Fruit fly (Drosophila melanogaster) Kc167 (cell line): Measurements from ENCODE around the gene CG43923.
"Not testable (repeated sequence)": the region's sequence is repeated elsewhere in the genome, so short reads cannot be mapped to it uniquely, and the experiment has no call there.

Experiments used
- Myc ChIP-seq: fragments of >200 bp; optimal IDR thresholded peaks from 2 replicates; lab custom pipeline; 2017; ENCODE audit warnings: missing external identifiers
- Sin3A ChIP-seq: fragments of >200 bp; optimal IDR thresholded peaks from 2 replicates; lab custom pipeline; 2018; ENCODE audit warnings: missing external identifiers
- h ChIP-seq: fragments of >200 bp; optimal IDR thresholded peaks from 3 replicates; lab custom pipeline; 2018; ENCODE audit warnings: missing external identifiers
- insv ChIP-seq: fragments of >200 bp; optimal IDR thresholded peaks from 3 replicates; lab custom pipeline; 2018; ENCODE audit warnings: missing external identifiers
- psq ChIP-seq: fragments of >200 bp; optimal IDR thresholded peaks from 2 replicates; lab custom pipeline; 2017; ENCODE audit warnings: missing external identifiers
- ttk ChIP-seq: sonication (Bioruptor generic); optimal IDR thresholded peaks from 2 replicates; lab custom pipeline; 2017; ENCODE audit warnings: missing external identifiers

The CG43923 gene

dm6 chr2L:15676002-15676401 lies at the start of gene CG43923:
TSS of gene CG43923 (minus strand) at chr2L:15676102.
- not testable (repeated sequence) for TF ChIP-seq ttk, psq, h (lab: Kevin White, UChicago)

dm6 chr2L:15718172-15718571 lies 42.3 kb upstream of the CG43923 start, which contains the start of gene stol:
TSS of gene stol (minus strand) at chr2L:15718272.
- not testable (repeated sequence) for TF ChIP-seq insv, psq, Sin3A (lab: Kevin White, UChicago)

DNA sequence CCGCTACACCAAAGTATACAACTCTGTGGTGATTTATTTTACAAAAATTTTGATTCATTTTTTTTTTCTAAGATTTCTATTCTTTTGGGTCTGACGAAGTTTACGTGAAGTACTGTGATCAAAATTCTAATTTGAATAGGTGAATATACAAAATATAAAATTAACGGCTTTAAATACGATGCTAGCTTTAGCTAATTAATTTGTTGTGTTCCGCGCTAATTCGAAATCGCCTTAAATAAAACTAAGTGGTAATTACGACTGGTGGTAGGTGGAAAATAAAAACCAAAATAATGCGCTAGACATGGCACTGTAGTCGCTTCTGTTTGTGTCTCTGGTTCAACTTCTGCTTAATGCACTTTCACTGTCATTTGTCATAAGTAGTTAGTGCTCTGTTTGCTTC lies 35.1 kb upstream of the CG43923 start, which contains the start of gene CG43924:
Gene CG43924, minus strand, starts transcription at position 101 of the 400 bp plus-strand sequence.
- not testable (repeated sequence) for TF ChIP-seq h, Sin3A, psq (lab: Kevin White, UChicago)

DNA sequence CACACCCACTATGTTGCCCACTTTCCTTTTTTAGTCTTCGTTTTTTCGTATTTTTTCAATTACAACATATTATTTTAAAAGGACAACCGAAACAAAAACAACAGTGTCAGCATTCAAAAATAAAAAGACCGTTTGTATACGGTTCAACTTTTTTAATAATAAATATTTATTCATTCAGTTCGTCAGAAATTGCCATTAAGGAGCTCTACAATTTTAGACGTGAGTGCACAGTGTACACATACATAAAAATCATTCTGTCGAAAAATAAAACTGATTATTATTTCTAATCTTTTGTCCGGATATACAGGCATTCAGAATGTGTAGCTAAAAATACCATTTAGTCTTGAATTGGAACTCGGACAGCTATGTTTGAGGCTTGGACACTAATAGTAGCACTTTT lies 29.0 kb upstream of the CG43923 start, which contains the start of gene CG31827:
Gene CG31827, plus strand, starts transcription at position 301 of the 400 bp plus-strand sequence.
- not testable (repeated sequence) for TF ChIP-seq ttk (lab: Kevin White, UChicago); Myc; h (lab: Kevin White, UChicago)

- not testable (repeated sequence) for TF ChIP-seq h (lab: Kevin White, UChicago); Myc; insv (lab: Kevin White, UChicago)
Observed at dm6 chr2L:15695738-15696137, 19.8 kb upstream of the CG43923 start, which contains the start of gene CG31780. TSS of gene CG31780 (plus strand) at chr2L:15696038.

- not testable (repeated sequence) for TF ChIP-seq ttk (lab: Kevin White, UChicago); psq (lab: Kevin White, UChicago); Myc
Observed at dm6 chr2L:15694371-15694770, 18.5 kb upstream of the CG43923 start, which contains the start of gene CG44140. TSS of gene CG44140 (minus strand) at chr2L:15694471.

- not testable (repeated sequence) for TF ChIP-seq Sin3A, psq, h (lab: Kevin White, UChicago)
Observed at dm6 chr2L:15669874-15670273, 6.0 kb downstream of the CG43923 start, which contains the start of gene CG18478. TSS of gene CG18478 (plus strand) at chr2L:15670174.

DNA sequence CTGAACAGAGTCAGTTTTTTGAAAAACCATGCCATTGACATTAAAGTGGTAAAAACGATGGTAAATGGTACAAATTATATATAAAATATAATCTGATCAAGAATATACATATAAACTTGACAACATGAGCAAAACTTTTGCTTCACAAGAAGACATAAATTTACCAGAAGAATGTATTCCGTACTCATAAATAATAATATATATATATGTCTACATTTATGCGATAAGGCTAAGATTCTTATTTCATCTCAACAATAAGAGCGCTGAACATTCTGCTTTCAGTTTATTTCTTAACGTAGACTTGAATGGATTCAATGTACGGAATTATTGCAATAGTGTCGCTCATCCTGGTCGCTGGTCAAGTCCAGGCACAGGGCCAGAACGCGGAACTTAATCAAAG lies 15.2 kb downstream of the CG43923 start, which contains the start of gene CG18477:
Gene CG18477, plus strand, starts transcription at position 301 of the 400 bp plus-strand sequence.
- not testable (repeated sequence) for TF ChIP-seq h, ttk, psq (lab: Kevin White, UChicago)

DNA sequence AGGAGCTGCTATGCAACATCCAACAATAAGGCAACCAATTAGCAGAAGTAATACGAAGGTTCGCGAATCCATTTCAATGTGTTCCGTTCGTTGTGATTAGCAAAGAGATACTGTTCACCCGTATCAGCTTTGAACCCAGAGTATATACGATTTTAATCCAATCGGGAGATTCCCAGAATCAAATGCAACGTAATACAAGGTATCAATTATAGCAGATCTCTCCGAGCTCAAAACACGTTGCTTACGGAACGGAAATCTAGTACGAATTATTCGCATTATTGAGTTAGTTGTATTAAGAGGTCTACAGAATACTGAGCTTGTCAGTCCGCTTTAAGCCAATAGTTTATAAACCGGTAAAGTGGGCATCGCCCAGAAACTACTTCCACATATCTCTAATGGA lies 16.5 kb downstream of the CG43923 start, which contains the start of gene CG44141:
Gene CG44141, minus strand, starts transcription at position 101 of the 400 bp plus-strand sequence.
- not testable (repeated sequence) for TF ChIP-seq h, psq, Sin3A (lab: Kevin White, UChicago)

DNA sequence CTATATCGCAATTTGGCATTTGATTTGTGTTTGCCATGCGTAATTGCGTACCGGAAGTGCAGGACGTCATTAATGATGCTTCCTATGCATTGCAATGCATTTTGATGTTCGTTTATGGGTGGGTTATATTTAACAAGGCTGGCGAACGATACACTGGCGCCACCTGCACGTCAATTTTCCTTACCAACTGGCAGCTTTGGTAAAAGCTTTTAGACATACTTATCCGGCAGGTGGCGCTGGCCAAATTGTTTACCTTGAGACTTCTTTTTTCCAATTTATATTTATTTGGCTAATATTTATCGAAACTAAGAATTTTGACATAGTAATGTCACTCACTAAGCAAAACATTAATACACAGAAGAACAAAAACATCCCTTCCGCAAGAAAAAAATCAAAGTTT lies 32.1 kb downstream of the CG43923 start:
- no peak for TF ChIP-seq psq (lab: Kevin White, UChicago)

- TF ChIP-seq h (lab: Kevin White, UChicago) (no peak), psq (lab: Kevin White, UChicago) (no peak), Sin3A (lab: Kevin White, UChicago) (no peak)
Observed at dm6 chr2L:15641668-15642067, 34.2 kb downstream of the CG43923 start.

DNA sequence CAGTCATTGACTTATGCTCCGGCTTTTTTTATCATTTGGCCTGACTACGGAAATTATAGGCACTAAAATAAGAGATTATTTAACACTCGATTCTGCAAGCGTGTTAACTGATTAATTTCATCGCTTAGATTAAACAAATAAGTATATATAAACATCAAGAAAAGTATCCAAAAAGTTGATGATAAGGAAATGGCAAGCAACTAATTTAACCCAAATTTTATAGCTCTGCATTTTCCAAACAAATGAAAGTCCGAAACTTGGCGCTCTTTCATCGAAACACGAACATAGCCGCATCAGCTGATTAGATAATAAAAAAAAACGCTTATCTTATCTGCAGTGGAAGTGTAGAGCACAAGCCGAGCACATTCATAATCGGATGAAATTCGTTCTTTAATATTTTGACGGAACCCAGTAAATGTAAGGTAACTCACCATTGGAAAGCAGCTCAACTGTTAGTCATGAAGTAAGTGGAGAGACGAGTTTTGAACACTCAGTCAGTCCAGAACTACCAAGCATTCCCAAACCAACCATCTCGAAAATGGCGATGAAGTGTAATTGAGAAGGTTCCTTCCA lies 46.2 kb downstream of the CG43923 start, which contains the start of gene CG18480:
Gene CG18480, plus strand, starts transcription at position 407 of the 573 bp plus-strand sequence.
- TF ChIP-seq Myc (no peak), insv (lab: Kevin White, UChicago) (no peak), psq (lab: Kevin White, UChicago) (no peak), Sin3A (lab: Kevin White, UChicago) (no peak), ttk (lab: Kevin White, UChicago) (no peak), h (lab: Kevin White, UChicago) (no peak)

DNA sequence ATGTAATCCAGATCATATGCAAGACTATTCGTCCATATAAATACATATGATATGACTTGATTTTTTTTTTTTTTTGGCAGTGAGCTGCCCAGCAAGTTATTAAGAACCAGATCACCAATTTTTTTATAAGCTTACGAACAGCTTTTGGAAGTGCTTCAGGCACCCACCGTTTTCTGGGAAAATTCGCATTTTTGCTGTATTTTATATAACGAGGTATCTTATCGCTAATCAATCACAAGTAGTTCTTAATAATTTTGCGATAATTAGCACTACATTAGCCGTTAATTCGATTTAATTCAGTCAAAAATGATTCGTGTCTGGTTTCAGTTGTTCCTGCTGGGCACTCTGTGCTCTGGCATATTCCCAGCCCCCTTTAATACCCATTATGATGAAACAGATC lies 47.5 kb downstream of the CG43923 start, which contains the start of gene CG7631:
Gene CG7631, plus strand, starts transcription at position 301 of the 400 bp plus-strand sequence.
- TF ChIP-seq insv (lab: Kevin White, UChicago) (no peak), Sin3A (lab: Kevin White, UChicago) (no peak), Myc (no peak), h (lab: Kevin White, UChicago) (no peak), ttk (lab: Kevin White, UChicago) (no peak), psq (lab: Kevin White, UChicago) (no peak)
